Fruit fly (Drosophila melanogaster): ENCODE data around the gene Cubn2.

Cubn2 gene

dm6 chr3L:11822446-11823334 is 8.1 kb upstream of the Cubn2 start, which contains the start of gene RpL10Ab:
RpL10Ab (plus strand) TSS chr3L:11822851.
- TF ChIP-seq h (optimal IDR thresholded peaks at IDR 0.05) (no peak), insv (optimal IDR thresholded peaks at IDR 0.05) (no peak), Sin3A (optimal IDR thresholded peaks at IDR 0.05) (no peak), ttk (optimal IDR thresholded peaks at IDR 0.05) (no peak), psq (optimal IDR thresholded peaks at IDR 0.05) (no peak)

dm6 chr3L:11821723-11822445 is 7.3 kb upstream of the Cubn2 start, which contains the start of the genes CG11597 and CG5946:
CG11597 (minus strand) TSS chr3L:11822275.
CG5946 (minus strand) TSS chr3L:11822275.
- TF ChIP-seq ttk (optimal IDR thresholded peaks at IDR 0.05): no peak
- TF ChIP-seq insv (optimal IDR thresholded peaks at IDR 0.05): no peak
- no peak for TF ChIP-seq Sin3A (optimal IDR thresholded peaks at IDR 0.05)
- TF ChIP-seq Myc (optimal IDR thresholded peaks at IDR 0.05): no peak
- TF ChIP-seq psq (optimal IDR thresholded peaks at IDR 0.05): no peak
- no peak for TF ChIP-seq h (optimal IDR thresholded peaks at IDR 0.05)

- TF ChIP-seq ttk (optimal IDR thresholded peaks at IDR 0.05) (no peak), psq (optimal IDR thresholded peaks at IDR 0.05) (no peak), insv (optimal IDR thresholded peaks at IDR 0.05) (no peak), Myc (optimal IDR thresholded peaks at IDR 0.05) (no peak), h (optimal IDR thresholded peaks at IDR 0.05) (no peak), Sin3A (optimal IDR thresholded peaks at IDR 0.05) (no peak)
Measured at dm6 chr3L:11819639-11820456, 5.3 kb upstream of the Cubn2 start.

- TF ChIP-seq Myc (optimal IDR thresholded peaks at IDR 0.05): no peak
- TF ChIP-seq insv (optimal IDR thresholded peaks at IDR 0.05): no peak
- no peak for TF ChIP-seq Sin3A (optimal IDR thresholded peaks at IDR 0.05)
- no peak for TF ChIP-seq psq (optimal IDR thresholded peaks at IDR 0.05)
- no peak for TF ChIP-seq ttk (optimal IDR thresholded peaks at IDR 0.05)
- TF ChIP-seq h (optimal IDR thresholded peaks at IDR 0.05): no peak
Measured at dm6 chr3L:11816641-11817040, 2.1 kb upstream of the Cubn2 start.

dm6 chr3L:11815220-11815797 is 754 bp upstream of the Cubn2 start, which contains the start of gene CG14130:
CG14130 (plus strand) TSS chr3L:11815444.
- TF ChIP-seq Myc (optimal IDR thresholded peaks at IDR 0.05) (no peak), psq (optimal IDR thresholded peaks at IDR 0.05) (no peak), h (optimal IDR thresholded peaks at IDR 0.05) (no peak), insv (optimal IDR thresholded peaks at IDR 0.05) (no peak), Sin3A (optimal IDR thresholded peaks at IDR 0.05) (no peak), ttk (optimal IDR thresholded peaks at IDR 0.05) (no peak)

dm6 chr3L:11801622-11802021 is 12.9 kb downstream of the Cubn2 start:
- TF ChIP-seq ttk (optimal IDR thresholded peaks at IDR 0.05) (no peak), insv (optimal IDR thresholded peaks at IDR 0.05) (no peak), h (optimal IDR thresholded peaks at IDR 0.05) (no peak), psq (optimal IDR thresholded peaks at IDR 0.05) (no peak), Myc (optimal IDR thresholded peaks at IDR 0.05) (no peak), Sin3A (optimal IDR thresholded peaks at IDR 0.05) (no peak)

dm6 chr3L:11800761-11801160 is 13.8 kb downstream of the Cubn2 start, which contains the start of gene Gcat:
Gcat (minus strand) TSS chr3L:11800861.
- TF ChIP-seq Sin3A (optimal IDR thresholded peaks at IDR 0.05): no peak
- no peak for TF ChIP-seq ttk (optimal IDR thresholded peaks at IDR 0.05)
- no peak for TF ChIP-seq Myc (optimal IDR thresholded peaks at IDR 0.05)
- no peak for TF ChIP-seq h (optimal IDR thresholded peaks at IDR 0.05)
- no peak for TF ChIP-seq insv (optimal IDR thresholded peaks at IDR 0.05)

dm6 chr3L:11795440-11795983 is 19.0 kb downstream of the Cubn2 start, which contains the start of gene Klp68D:
Klp68D (plus strand) TSS chr3L:11795614.
- TF ChIP-seq psq (optimal IDR thresholded peaks at IDR 0.05) (no peak), ttk (optimal IDR thresholded peaks at IDR 0.05) (no peak), Sin3A (optimal IDR thresholded peaks at IDR 0.05) (no peak), insv (optimal IDR thresholded peaks at IDR 0.05) (no peak), Myc (optimal IDR thresholded peaks at IDR 0.05) (no peak), h (optimal IDR thresholded peaks at IDR 0.05) (no peak)

dm6 chr3L:11793233-11793800 is 21.2 kb downstream of the Cubn2 start, which contains the start of the genes twy and CG10907:
twy (minus strand) TSS chr3L:11793283.
CG10907 (plus strand) TSS chr3L:11793514.
- TF ChIP-seq h (optimal IDR thresholded peaks at IDR 0.05): no peak
- no peak for TF ChIP-seq ttk (optimal IDR thresholded peaks at IDR 0.05)

dm6 chr3L:11789773-11790172 is 24.8 kb downstream of the Cubn2 start, which contains the start of gene Pi3K68D:
Pi3K68D (minus strand) TSS chr3L:11790013.
- TF ChIP-seq h (optimal IDR thresholded peaks at IDR 0.05) (no peak), Myc (optimal IDR thresholded peaks at IDR 0.05) (no peak), Sin3A (optimal IDR thresholded peaks at IDR 0.05) (no peak), psq (optimal IDR thresholded peaks at IDR 0.05) (no peak), insv (optimal IDR thresholded peaks at IDR 0.05) (no peak), ttk (optimal IDR thresholded peaks at IDR 0.05) (no peak)
